Worm (Caenorhabditis elegans): ENCODE measurements around the gene K08D8.11.

K08D8.11 gene

ce11 chrIV:12879557-12879956, 15.5 kb upstream of the K08D8.11 start, which contains the start of gene ZK896.5:
Gene ZK896.5 (minus strand): TSS chrIV:12879645.
- TF ChIP-seq mls-2 (tag; optimal IDR thresholded peaks at IDR 0.05) (no peak), cnd-1 (tag; optimal IDR thresholded peaks at IDR 0.05) (no peak)

- TF ChIP-seq unc-39 (tag; optimal IDR thresholded peaks at IDR 0.05) (no peak), flh-1 (GFP tag; optimal IDR thresholded peaks at IDR 0.05) (no peak), nhr-237 (tag; optimal IDR thresholded peaks at IDR 0.05) (no peak), unc-62 (GFP tag; optimal IDR thresholded peaks at IDR 0.05) (no peak), drap-1 (GFP tag; optimal IDR thresholded peaks at IDR 0.05) (no peak), sem-2 (GFP tag; optimal IDR thresholded peaks at IDR 0.05) (no peak), mls-2 (tag; optimal IDR thresholded peaks at IDR 0.05) (no peak), lin-32 (GFP tag; optimal IDR thresholded peaks at IDR 0.05) (no peak), mep-1 (tag; optimal IDR thresholded peaks at IDR 0.05) (no peak), zip-8 (tag; optimal IDR thresholded peaks at IDR 0.05) (no peak), nhr-76 (tag; optimal IDR thresholded peaks at IDR 0.05) (no peak), ztf-11 (tag; optimal IDR thresholded peaks at IDR 0.05) (no peak), mab-5 (tag; optimal IDR thresholded peaks at IDR 0.05) (no peak), nhr-2 (tag; optimal IDR thresholded peaks at IDR 0.05) (no peak), ceh-83 (GFP tag; optimal IDR thresholded peaks at IDR 0.05) (no peak), ces-1 (GFP tag; optimal IDR thresholded peaks at IDR 0.05) (no peak), tbx-8 (GFP tag; optimal IDR thresholded peaks at IDR 0.05) (no peak), blmp-1 (tag; optimal IDR thresholded peaks at IDR 0.05) (no peak), lsy-2 (tag; optimal IDR thresholded peaks at IDR 0.05) (no peak)
Measured at ce11 chrIV:12883190-12883589, 11.9 kb upstream of the K08D8.11 start, which contains the start of gene ZK896.4. Gene ZK896.4 (minus strand): TSS chrIV:12883290.

- no peak for TF ChIP-seq ham-2 (GFP tag; optimal IDR thresholded peaks at IDR 0.05)
- no peak for TF ChIP-seq blmp-1 (tag; optimal IDR thresholded peaks at IDR 0.05)
Measured at ce11 chrIV:12886012-12886411, 9.1 kb upstream of the K08D8.11 start.

ce11 chrIV:12890445-12890844, 4.7 kb upstream of the K08D8.11 start, which contains the start of gene K08D8.6:
Gene K08D8.6 (minus strand): TSS chrIV:12890508.
- no peak for TF ChIP-seq elt-3 (tag; optimal IDR thresholded peaks at IDR 0.05)
- TF ChIP-seq ces-1 (GFP tag; optimal IDR thresholded peaks at IDR 0.05), result no peak
- TF ChIP-seq unc-62 (GFP tag; optimal IDR thresholded peaks at IDR 0.05), result no peak
- TF ChIP-seq ham-2 (GFP tag; optimal IDR thresholded peaks at IDR 0.05), result no peak
- TF ChIP-seq pha-4 (tag; optimal IDR thresholded peaks at IDR 0.05), result no peak
- TF ChIP-seq drap-1 (GFP tag; optimal IDR thresholded peaks at IDR 0.05), result no peak
- no peak for TF ChIP-seq lin-13 (tag; optimal IDR thresholded peaks at IDR 0.05)
- no peak for TF ChIP-seq hlh-1 (tag; optimal IDR thresholded peaks at IDR 0.05)
- no peak for TF ChIP-seq sem-2 (GFP tag; optimal IDR thresholded peaks at IDR 0.05)
- TF ChIP-seq cnd-1 (tag; optimal IDR thresholded peaks at IDR 0.05), result no peak
- TF ChIP-seq blmp-1 (tag; optimal IDR thresholded peaks at IDR 0.05), result no peak
- TF ChIP-seq ceh-83 (GFP tag; optimal IDR thresholded peaks at IDR 0.05), result no peak
- TF ChIP-seq nhr-76 (tag; optimal IDR thresholded peaks at IDR 0.05), result no peak
- no peak for TF ChIP-seq nhr-12 (tag; optimal IDR thresholded peaks at IDR 0.05)
- TF ChIP-seq mep-1 (tag; optimal IDR thresholded peaks at IDR 0.05), result no peak
- no peak for TF ChIP-seq ceh-43 (GFP tag; optimal IDR thresholded peaks at IDR 0.05)
- TF ChIP-seq snpc-4 (tag; optimal IDR thresholded peaks at IDR 0.05), result no peak
- no peak for TF ChIP-seq elt-1 (tag; optimal IDR thresholded peaks at IDR 0.05; ENCODE audit: borderline replicate concordance, insufficient read depth)
- TF ChIP-seq zip-8 (tag; optimal IDR thresholded peaks at IDR 0.05), result no peak

- no peak for TF ChIP-seq M03D4.4 (tag; optimal IDR thresholded peaks at IDR 0.05)
- TF ChIP-seq ham-2 (GFP tag; optimal IDR thresholded peaks at IDR 0.05), result no peak
- TF ChIP-seq flh-1 (GFP tag; optimal IDR thresholded peaks at IDR 0.05), result no peak
- TF ChIP-seq lsy-2 (tag; optimal IDR thresholded peaks at IDR 0.05), result no peak
- no peak for TF ChIP-seq zip-8 (tag; optimal IDR thresholded peaks at IDR 0.05)
- no peak for TF ChIP-seq unc-39 (tag; optimal IDR thresholded peaks at IDR 0.05)
- TF ChIP-seq sem-2 (GFP tag; optimal IDR thresholded peaks at IDR 0.05), result no peak
- no peak for TF ChIP-seq nhr-237 (tag; optimal IDR thresholded peaks at IDR 0.05)
- TF ChIP-seq ceh-39 (tag; optimal IDR thresholded peaks at IDR 0.05), result no peak
- no peak for TF ChIP-seq mab-5 (tag; optimal IDR thresholded peaks at IDR 0.05)
- TF ChIP-seq ces-1 (GFP tag; optimal IDR thresholded peaks at IDR 0.05), result no peak
- no peak for TF ChIP-seq nhr-12 (tag; optimal IDR thresholded peaks at IDR 0.05)
- no peak for TF ChIP-seq unc-120 (tag; optimal IDR thresholded peaks at IDR 0.05; ENCODE audit: poor library complexity, severe bottlenecking)
- no peak for TF ChIP-seq ceh-83 (GFP tag; optimal IDR thresholded peaks at IDR 0.05)
- no peak for TF ChIP-seq mep-1 (tag; optimal IDR thresholded peaks at IDR 0.05)
- TF ChIP-seq snpc-4 (tag; optimal IDR thresholded peaks at IDR 0.05), result no peak
- no peak for TF ChIP-seq elt-3 (tag; optimal IDR thresholded peaks at IDR 0.05)
Measured at ce11 chrIV:12891080-12891479, 4.0 kb upstream of the K08D8.11 start.
